Worm (Caenorhabditis elegans) whole organism, L1 larva: ENCODE measurements around the gene mtg-1.
A peak's percentile ranks its signal among the peaks of the same experiment; 100 is the strongest.

Experiments used
- C04F5.9 ChIP-seq: sonication (generic microtip); optimal IDR thresholded peaks from 2 replicates; lab custom pipeline; 2016; ENCODE audit warnings: missing genetic modification characterization, missing compliant biosample characterization
- aha-1 ChIP-seq: fragments of 150-350 bp; optimal IDR thresholded peaks from 2 replicates; lab custom pipeline; 2014; ENCODE audit warnings: missing biosample characterization, missing genetic modification characterization
- alr-1 ChIP-seq: fragments of 200-800 bp; sonication (Bioruptor generic); optimal IDR thresholded peaks from 2 replicates; lab custom pipeline; 2018; ENCODE audit warnings: borderline replicate concordance, mild to moderate bottlenecking, missing genetic modification characterization, missing compliant biosample characterization
- aly-2 ChIP-seq: fragments of 150-350 bp; optimal IDR thresholded peaks from 2 replicates; lab custom pipeline; 2014; ENCODE audit warnings: missing biosample characterization, missing genetic modification characterization
- ceh-63 ChIP-seq: fragments of 200-800 bp; sonication (Bioruptor generic); optimal IDR thresholded peaks from 2 replicates; lab custom pipeline; 2018; ENCODE audit warnings: mild to moderate bottlenecking, missing genetic modification characterization, missing compliant biosample characterization
- ceh-82 ChIP-seq, 3 experiments: fragments of 150-350 bp in 1 of 3; sonication (generic microtip) in 2 of 3; optimal IDR thresholded peaks; 2 replicates each; lab custom pipeline; 2014 to 2017; ENCODE audit warnings: missing biosample characterization in 3 of 3, missing genetic modification characterization in 3 of 3
- dsc-1 ChIP-seq: sonication (generic microtip); optimal IDR thresholded peaks from 2 replicates; lab custom pipeline; 2016; ENCODE audit warnings: mild to moderate bottlenecking, missing genetic modification characterization, missing compliant biosample characterization
- efl-1 ChIP-seq, 4 experiments: fragments of 150-350 bp; optimal IDR thresholded peaks in 3 of 4; peaks in 1 of 4; 1 replicate in 1 of 4; 2 replicates in 3 of 4; lab custom pipeline; 2014; ENCODE audit warnings: missing biosample characterization in 2 of 4, missing genetic modification characterization in 2 of 4, missing genetic modification reagents in 2 of 4
- efl-3 ChIP-seq: fragments of 200-800 bp; sonication (Bioruptor generic); optimal IDR thresholded peaks from 2 replicates; lab custom pipeline; 2018; ENCODE audit warnings: mild to moderate bottlenecking, missing genetic modification characterization, missing compliant biosample characterization
- grh-1 ChIP-seq: fragments of 200-800 bp; sonication (Bioruptor generic); IDR thresholded peaks from 2 replicates; pipeline ENCODE4 v1.3.6; 2022; ENCODE audit warnings: missing genetic modification reagents, missing genetic modification characterization, missing compliant biosample characterization
- irx-1 ChIP-seq: sonication (generic microtip); optimal IDR thresholded peaks from 2 replicates; lab custom pipeline; 2016; ENCODE audit warnings: missing genetic modification characterization, missing compliant biosample characterization
- isw-1 ChIP-seq: fragments of 200-800 bp; sonication (Bioruptor generic); IDR thresholded peaks from 2 replicates; pipeline ENCODE4 v1.3.6; 2022; ENCODE audit warnings: missing genetic modification characterization, missing compliant biosample characterization
- jun-1 ChIP-seq: fragments of 150-350 bp; optimal IDR thresholded peaks from 2 replicates; lab custom pipeline; 2014; ENCODE audit warnings: missing biosample characterization, missing genetic modification reagents, missing genetic modification characterization
- lin-15B ChIP-seq: fragments of 150-350 bp; sonication (generic microtip); optimal IDR thresholded peaks from 3 replicates; lab custom pipeline; 2014; ENCODE audit warnings: missing biosample characterization, missing genetic modification characterization
- lin-35 ChIP-seq, 2 experiments: fragments of 150-350 bp; optimal IDR thresholded peaks; 2 replicates each; lab custom pipeline; 2014; ENCODE audit warnings: missing biosample characterization in 2 of 2, missing genetic modification characterization in 2 of 2, missing genetic modification reagents in 2 of 2
- lin-39 ChIP-seq: fragments of 150-350 bp; optimal IDR thresholded peaks from 2 replicates; lab custom pipeline; 2014; ENCODE audit warnings: missing biosample characterization, missing genetic modification reagents, missing genetic modification characterization
- lsy-2 ChIP-seq, 2 experiments: fragments of 150-350 bp; optimal IDR thresholded peaks; 2 replicates each; lab custom pipeline; 2014; ENCODE audit warnings: missing biosample characterization in 2 of 2, missing genetic modification characterization in 2 of 2
- mab-9 ChIP-seq: fragments of 200-800 bp; sonication (Bioruptor generic); IDR thresholded peaks from 2 replicates; pipeline ENCODE4 v1.3.6; 2022; ENCODE audit warnings: missing genetic modification reagents, missing genetic modification characterization, missing compliant biosample characterization
- mef-2 ChIP-seq: fragments of 150-350 bp; optimal IDR thresholded peaks from 2 replicates; lab custom pipeline; 2014; ENCODE audit warnings: missing biosample characterization, missing genetic modification characterization
- nhr-11 ChIP-seq: fragments of 150-350 bp; optimal IDR thresholded peaks from 2 replicates; lab custom pipeline; 2014; ENCODE audit warnings: missing biosample characterization, missing genetic modification characterization
- nhr-19 ChIP-seq: fragments of 200-800 bp; sonication (Bioruptor generic); conservative IDR thresholded peaks from 2 replicates; pipeline ENCODE4 v1.3.6; 2022; ENCODE audit warnings: missing genetic modification characterization, missing compliant biosample characterization
- nhr-237 ChIP-seq: fragments of 150-350 bp; optimal IDR thresholded peaks from 2 replicates; lab custom pipeline; 2014; ENCODE audit warnings: missing biosample characterization, missing genetic modification characterization
- nhr-47 ChIP-seq: sonication (generic microtip); optimal IDR thresholded peaks from 2 replicates; lab custom pipeline; 2016; ENCODE audit warnings: mild to moderate bottlenecking, missing genetic modification characterization, moderate library complexity, missing compliant biosample characterization
- nhr-77 ChIP-seq: fragments of 150-350 bp; optimal IDR thresholded peaks from 2 replicates; lab custom pipeline; 2014; ENCODE audit warnings: missing biosample characterization, missing genetic modification characterization
- nhr-84 ChIP-seq: sonication (generic microtip); optimal IDR thresholded peaks from 2 replicates; lab custom pipeline; 2017; ENCODE audit warnings: missing biosample characterization, missing genetic modification characterization
- nhr-85 ChIP-seq: sonication (generic microtip); peaks from one replicate; lab custom pipeline; 2016; ENCODE audit warnings: missing genetic modification characterization, inconsistent platforms, missing compliant biosample characterization
- pax-3 ChIP-seq: fragments of 200-800 bp; sonication (Bioruptor generic); optimal IDR thresholded peaks from 2 replicates; lab custom pipeline; 2018; ENCODE audit warnings: mild to moderate bottlenecking, missing genetic modification characterization, moderate library complexity, missing compliant biosample characterization
- pqm-1 ChIP-seq: sonication (generic microtip); optimal IDR thresholded peaks from 3 replicates; lab custom pipeline; 2017; ENCODE audit warnings: missing biosample characterization, missing genetic modification characterization
- sox-4 ChIP-seq: sonication (generic microtip); optimal IDR thresholded peaks from 2 replicates; lab custom pipeline; 2016; ENCODE audit warnings: missing genetic modification characterization, missing compliant biosample characterization
- unc-130 ChIP-seq: fragments of 150-350 bp; optimal IDR thresholded peaks from 2 replicates; lab custom pipeline; 2017; ENCODE audit warnings: missing biosample characterization, missing genetic modification characterization, inconsistent platforms
- unc-62 ChIP-seq: fragments of 150-350 bp; optimal IDR thresholded peaks from 2 replicates; lab custom pipeline; 2014; ENCODE audit warnings: missing biosample characterization, missing genetic modification reagents, missing genetic modification characterization
- vab-15 ChIP-seq: sonication (generic microtip); optimal IDR thresholded peaks from 2 replicates; lab custom pipeline; 2017; ENCODE audit warnings: missing genotype, mild to moderate bottlenecking, missing genetic modification characterization, missing compliant biosample characterization
- zip-4 ChIP-seq: fragments of 200-800 bp; sonication (Bioruptor generic); optimal IDR thresholded peaks from 2 replicates; lab custom pipeline; 2018; ENCODE audit warnings: mild to moderate bottlenecking, missing genetic modification characterization, moderate library complexity, missing compliant biosample characterization
- ztf-11 ChIP-seq, 2 experiments: sonication (generic microtip); optimal IDR thresholded peaks; 2 replicates each; lab custom pipeline; 2016 to 2017; ENCODE audit warnings: missing genetic modification characterization in 2 of 2, missing biosample characterization in 1 of 2, missing compliant biosample characterization in 1 of 2

Gene mtg-1

DNA sequence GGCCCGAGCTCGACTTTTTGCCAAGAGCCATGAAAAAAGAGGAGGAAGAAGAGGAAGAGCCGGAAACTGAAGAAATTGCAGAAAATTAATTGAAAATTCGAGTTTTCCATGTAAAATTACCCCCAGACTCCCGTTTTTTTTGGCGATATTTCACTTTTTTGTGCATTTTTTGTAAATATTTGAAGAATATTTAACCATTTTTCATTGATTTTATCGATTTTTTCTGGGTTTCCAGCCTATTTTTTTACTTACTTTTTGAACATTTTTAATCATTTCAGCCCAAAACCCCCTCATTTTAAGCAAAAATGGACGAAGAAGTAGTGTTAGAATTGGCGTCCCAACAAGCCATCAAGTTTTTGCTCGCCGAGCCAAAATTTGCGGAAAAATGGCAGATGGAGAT, 42.9 kb downstream of the mtg-1 start, which contains the start of gene Y22D7AL.7:
TSS of gene Y22D7AL.7 (plus strand) at position 301 of the 400 bp plus-strand sequence.
- TF ChIP-seq nhr-85 (tag; lab: Kevin White, UChicago) (peak; percentile 13), C04F5.9 (no peak)

DNA sequence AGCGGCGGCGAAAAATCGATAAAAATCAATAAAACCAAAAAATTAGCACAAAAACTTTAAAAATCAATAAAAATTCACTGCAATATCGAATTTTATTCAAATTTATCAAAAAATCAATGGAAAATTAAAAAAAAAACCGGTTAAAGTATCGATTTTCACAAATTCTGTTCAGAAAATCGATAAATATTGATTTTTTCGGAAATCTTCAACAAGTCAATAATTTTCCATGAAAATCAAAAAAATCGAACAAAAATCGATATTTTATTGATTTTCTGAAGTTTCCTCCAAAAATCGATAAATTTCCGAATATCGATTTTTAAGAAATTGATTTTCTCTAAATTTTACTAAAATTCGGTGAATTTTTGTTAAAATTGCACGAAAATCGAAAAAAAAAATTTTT, 45.0 kb downstream of the mtg-1 start:
- no peak for TF ChIP-seq nhr-84 (tag; lab: Kevin White, UChicago)
- TF ChIP-seq efl-1 (optimal IDR thresholded peaks at IDR 0.05; lab: Kevin White, UChicago): no peak
- TF ChIP-seq efl-1 (GFP tag; optimal IDR thresholded peaks at IDR 0.05 in 1 of 2; lab: Kevin White, UChicago): peak in 1 of 2 experiments; percentile 10

ce11 chrIII:1579001-1579400, 45.4 kb downstream of the mtg-1 start:
- TF ChIP-seq nhr-237 (tag; lab: Kevin White, UChicago) (no peak), nhr-77 (tag; lab: Kevin White, UChicago) (no peak), jun-1 (tag; lab: Kevin White, UChicago) (no peak), aha-1 (tag; lab: Kevin White, UChicago) (no peak), pqm-1 (tag; lab: Kevin White, UChicago) (no peak), nhr-19 (GFP tag; lab: Robert Waterston, UW) (no peak), dsc-1 (tag; lab: Kevin White, UChicago) (no peak), irx-1 (no peak), unc-62 (GFP tag; lab: Kevin White, UChicago) (no peak), nhr-85 (tag; lab: Kevin White, UChicago) (no peak), isw-1 (no peak), ceh-82 (tag; optimal IDR thresholded peaks at IDR 0.05; lab: Kevin White, UChicago) (no peak), lsy-2 (tag; optimal IDR thresholded peaks at IDR 0.05; lab: Kevin White, UChicago) (no peak), aly-2 (no peak), nhr-11 (tag; lab: Kevin White, UChicago) (no peak), nhr-84 (tag; lab: Kevin White, UChicago) (no peak)

ce11 chrIII:1580142-1580541, 46.6 kb downstream of the mtg-1 start:
- TF ChIP-seq vab-15 (tag; lab: Kevin White, UChicago): no peak
- TF ChIP-seq mab-9 (GFP tag; lab: Robert Waterston, UW): no peak
- no peak for TF ChIP-seq aly-2
- TF ChIP-seq sox-4 (tag; lab: Kevin White, UChicago): no peak
- TF ChIP-seq lin-15B: no peak
- no peak for TF ChIP-seq pax-3 (tag; lab: Kevin White, UChicago)
- no peak for TF ChIP-seq zip-4 (GFP tag; lab: Kevin White, UChicago)
- TF ChIP-seq pqm-1 (tag; lab: Kevin White, UChicago): no peak
- TF ChIP-seq alr-1 (tag; lab: Kevin White, UChicago): no peak
- TF ChIP-seq ztf-11 (tag; optimal IDR thresholded peaks at IDR 0.05; lab: Kevin White, UChicago): no peak
- no peak for TF ChIP-seq lsy-2 (tag; optimal IDR thresholded peaks at IDR 0.05; lab: Kevin White, UChicago)
- no peak for TF ChIP-seq lin-35 (GFP tag; optimal IDR thresholded peaks at IDR 0.05; lab: Kevin White, UChicago)
- no peak for TF ChIP-seq unc-130 (tag; lab: Kevin White, UChicago)
- no peak for TF ChIP-seq efl-3 (GFP tag; lab: Kevin White, UChicago)
- no peak for TF ChIP-seq grh-1 (GFP tag; lab: Robert Waterston, UW)

DNA sequence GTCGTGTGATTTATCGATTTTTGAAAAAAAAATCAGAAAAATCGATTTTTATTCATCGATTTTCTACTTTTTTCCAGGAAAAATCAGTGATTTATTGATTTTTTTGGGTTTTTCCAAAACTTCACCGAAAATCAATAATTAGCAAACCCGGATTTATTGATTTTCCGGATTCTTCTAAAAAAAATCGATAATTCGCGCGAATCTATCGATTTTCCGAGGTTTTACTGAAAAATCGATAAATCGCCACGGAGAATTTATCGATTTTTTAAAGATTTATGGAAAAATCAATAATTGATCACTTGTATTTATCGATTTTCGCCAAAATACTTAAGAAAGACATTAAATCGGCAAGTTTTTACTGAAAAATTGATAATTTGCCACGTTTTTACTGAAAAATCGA, 50.0 kb downstream of the mtg-1 start:
- TF ChIP-seq alr-1 (tag; lab: Kevin White, UChicago) (no peak), lin-15B (no peak), ceh-63 (GFP tag; lab: Kevin White, UChicago) (no peak), lin-39 (tag; lab: Kevin White, UChicago) (no peak), nhr-47 (tag; lab: Kevin White, UChicago) (no peak), mef-2 (tag; lab: Kevin White, UChicago) (no peak), aha-1 (tag; lab: Kevin White, UChicago) (no peak)
